Worm (Caenorhabditis elegans) whole organism, young adult: ENCODE results near the gene F41G3.21.

ENCODE experiments used
- B0336.3 ChIP-seq: fragments of 200-800 bp; sonication (Bioruptor generic); IDR thresholded peaks from 2 replicates; pipeline ENCODE4 v1.3.6; 2022; ENCODE audit warnings: missing genetic modification characterization, missing compliant biosample characterization
- F37B4.10 ChIP-seq: fragments of 200-800 bp; sonication (Bioruptor generic); IDR thresholded peaks from 2 replicates; pipeline ENCODE4 v1.3.6; 2022; ENCODE audit warnings: missing genetic modification characterization, missing compliant biosample characterization
- K11D2.4 ChIP-seq: fragments of 200-800 bp; sonication (Bioruptor generic); IDR thresholded peaks from 2 replicates; pipeline ENCODE4 v1.3.6; 2022; ENCODE audit warnings: missing genetic modification reagents, missing genetic modification characterization, missing compliant biosample characterization
- K12H6.12 ChIP-seq: fragments of 200-800 bp; sonication (Bioruptor generic); optimal IDR thresholded peaks from 2 replicates; lab custom pipeline; 2018; ENCODE audit warnings: mild to moderate bottlenecking, missing genetic modification characterization, missing compliant biosample characterization
- Y56A3A.18 ChIP-seq: fragments of 200-800 bp; sonication (Bioruptor generic); IDR thresholded peaks from 2 replicates; pipeline ENCODE4 v1.3.6; 2022; ENCODE audit warnings: missing genetic modification reagents, missing genetic modification characterization, missing compliant biosample characterization
- Y95B8A.8 ChIP-seq: fragments of 200-800 bp; sonication (Bioruptor generic); IDR thresholded peaks from 2 replicates; pipeline ENCODE4 v1.3.6; 2022; ENCODE audit warnings: missing genetic modification reagents, missing genetic modification characterization, missing compliant biosample characterization
- aptf-3 ChIP-seq: fragments of 200-800 bp; sonication (Bioruptor generic); IDR thresholded peaks from 2 replicates; pipeline ENCODE4 v1.3.6; 2022; ENCODE audit warnings: missing genetic modification characterization, missing compliant biosample characterization
- atf-7 ChIP-seq: sonication (generic microtip); optimal IDR thresholded peaks from 2 replicates; lab custom pipeline; 2017; ENCODE audit warnings: mild to moderate bottlenecking, missing genetic modification characterization, missing compliant biosample characterization
- attf-3 ChIP-seq: fragments of 200-800 bp; sonication (Bioruptor generic); conservative IDR thresholded peaks from 2 replicates; pipeline ENCODE4 v1.3.6; 2022; ENCODE audit warnings: missing genetic modification reagents, missing genetic modification characterization, missing compliant biosample characterization
- attf-5 ChIP-seq: fragments of 200-800 bp; sonication (Bioruptor generic); optimal IDR thresholded peaks from 2 replicates; lab custom pipeline; 2018; ENCODE audit warnings: mild to moderate bottlenecking, missing genetic modification characterization, missing compliant biosample characterization
- cebp-1 ChIP-seq, 2 experiments: fragments of 200-800 bp in 1 of 2; sonication (Bioruptor generic) in 1 of 2; sonication (generic microtip) in 1 of 2; IDR thresholded peaks in 1 of 2; optimal IDR thresholded peaks in 1 of 2; 2 replicates each; pipeline versions ENCODE4 v1.3.6 to Lab custom; 2017 to 2022; ENCODE audit warnings: missing compliant biosample characterization in 2 of 2, missing genetic modification characterization in 2 of 2, mild to moderate bottlenecking in 1 of 2, missing genetic modification reagents in 1 of 2, moderate library complexity in 1 of 2
- cebp-2 ChIP-seq: fragments of 200-800 bp; sonication (Bioruptor generic); IDR thresholded peaks from 2 replicates; pipeline ENCODE4 v1.3.6; 2022; ENCODE audit warnings: missing genetic modification characterization, missing compliant biosample characterization
- ceh-100 ChIP-seq: fragments of 200-800 bp; sonication (Bioruptor generic); IDR thresholded peaks from 2 replicates; pipeline ENCODE4 v1.3.6; 2022; ENCODE audit warnings: missing genetic modification reagents, missing genetic modification characterization, missing compliant biosample characterization
- ceh-27 ChIP-seq: fragments of 200-800 bp; sonication (Bioruptor generic); optimal IDR thresholded peaks from 2 replicates; lab custom pipeline; 2018; ENCODE audit warnings: mild to moderate bottlenecking, missing genetic modification characterization, moderate library complexity, missing compliant biosample characterization
- die-1 ChIP-seq: sonication (generic microtip); optimal IDR thresholded peaks from 2 replicates; lab custom pipeline; 2016; ENCODE audit warnings: missing genotype, mild to moderate bottlenecking, missing genetic modification characterization, missing compliant biosample characterization
- dpff-1 ChIP-seq: sonication (generic microtip); optimal IDR thresholded peaks from 2 replicates; lab custom pipeline; 2017; ENCODE audit warnings: mild to moderate bottlenecking, missing genetic modification characterization, missing compliant biosample characterization
- fkh-3 ChIP-seq: sonication (generic microtip); optimal IDR thresholded peaks from 2 replicates; lab custom pipeline; 2016; ENCODE audit warnings: mild to moderate bottlenecking, missing genetic modification characterization, missing compliant biosample characterization
- gei-17 ChIP-seq: fragments of 200-800 bp; sonication (Bioruptor generic); optimal IDR thresholded peaks from 2 replicates; lab custom pipeline; 2018; ENCODE audit warnings: mild to moderate bottlenecking, missing genetic modification characterization, missing compliant biosample characterization
- him-1 ChIP-seq: sonication (generic microtip); optimal IDR thresholded peaks from 2 replicates; lab custom pipeline; 2016; ENCODE audit warnings: missing genotype, missing genetic modification reagents, missing genetic modification characterization, missing compliant biosample characterization
- hlh-26 ChIP-seq: fragments of 200-800 bp; sonication (Bioruptor generic); conservative IDR thresholded peaks from 2 replicates; pipeline ENCODE4 v1.3.6; 2022; ENCODE audit warnings: missing genetic modification reagents, missing genetic modification characterization, missing compliant biosample characterization
- hmg-1.2 ChIP-seq: fragments of 200-800 bp; sonication (Bioruptor generic); IDR thresholded peaks from 2 replicates; pipeline ENCODE4 v1.3.6; 2022; ENCODE audit warnings: missing genetic modification reagents, missing genetic modification characterization, missing compliant biosample characterization
- hmg-20 ChIP-seq: fragments of 200-800 bp; sonication (Bioruptor generic); IDR thresholded peaks from 2 replicates; pipeline ENCODE4 v1.3.6; 2022; ENCODE audit warnings: missing genetic modification reagents, missing genetic modification characterization, missing compliant biosample characterization
- let-526 ChIP-seq: fragments of 200-800 bp; sonication (Bioruptor generic); IDR thresholded peaks from 2 replicates; pipeline ENCODE4 v1.3.6; 2022; ENCODE audit warnings: missing genetic modification reagents, missing genetic modification characterization, missing compliant biosample characterization
- lin-26 ChIP-seq: fragments of 200-800 bp; sonication (Bioruptor generic); IDR thresholded peaks from 2 replicates; pipeline ENCODE4 v1.3.6; 2022; ENCODE audit warnings: missing genetic modification reagents, missing genetic modification characterization, missing compliant biosample characterization
- lin-35 ChIP-seq, 3 experiments: fragments of 150-350 bp in 2 of 3; sonication (generic microtip) in 1 of 3; optimal IDR thresholded peaks; 2 replicates each; lab custom pipeline; 2014 to 2018; ENCODE audit warnings: missing biosample characterization in 3 of 3, missing genetic modification characterization in 3 of 3, missing genetic modification reagents in 3 of 3
- lin-40 ChIP-seq: sonication (generic microtip); optimal IDR thresholded peaks from 2 replicates; lab custom pipeline; 2016; ENCODE audit warnings: missing genetic modification characterization, mild to moderate bottlenecking, missing compliant biosample characterization, missing genotype, missing genetic modification reagents
- mxl-1 ChIP-seq: sonication (generic microtip); optimal IDR thresholded peaks from 2 replicates; lab custom pipeline; 2016; ENCODE audit warnings: missing genetic modification characterization, missing compliant biosample characterization
- nfyb-1 ChIP-seq: fragments of 200-800 bp; sonication (Bioruptor generic); IDR thresholded peaks from 2 replicates; pipeline ENCODE4 v1.3.6; 2022; ENCODE audit warnings: missing genetic modification reagents, missing genetic modification characterization, missing compliant biosample characterization
- nhr-80 ChIP-seq: sonication (generic microtip); optimal IDR thresholded peaks from 2 replicates; lab custom pipeline; 2016; ENCODE audit warnings: missing genetic modification characterization, missing compliant biosample characterization
- pbrm-1 ChIP-seq: fragments of 200-800 bp; sonication (Bioruptor generic); IDR thresholded peaks from 2 replicates; pipeline ENCODE4 v1.3.6; 2022; ENCODE audit warnings: missing genetic modification reagents, missing genetic modification characterization, missing compliant biosample characterization
- sdz-38 ChIP-seq: sonication (generic microtip); optimal IDR thresholded peaks from 2 replicates; lab custom pipeline; 2016; ENCODE audit warnings: missing genotype, missing genetic modification characterization, missing compliant biosample characterization
- snpc-1.1 ChIP-seq: sonication (generic microtip); optimal IDR thresholded peaks from 2 replicates; lab custom pipeline; 2017; ENCODE audit warnings: missing genetic modification characterization, mild to moderate bottlenecking, missing compliant biosample characterization, antibody characterized with exemption, moderate library complexity, missing genotype, missing genetic modification reagents; ENCODE audit not compliant: insufficient read depth
- snpc-4 ChIP-seq, 5 experiments: fragments of 150-350 bp in 1 of 5; sonication (generic microtip) in 4 of 5; optimal IDR thresholded peaks; 2 replicates each; lab custom pipeline; 2014 to 2018; ENCODE audit warnings: missing genetic modification characterization in 5 of 5, missing biosample characterization in 3 of 5, antibody characterized with exemption in 2 of 5, mild to moderate bottlenecking in 2 of 5, missing compliant biosample characterization in 2 of 5, missing genotype in 2 of 5, moderate library complexity in 2 of 5, missing genetic modification reagents in 1 of 5
- somi-1 ChIP-seq: fragments of 200-800 bp; sonication (Bioruptor generic); optimal IDR thresholded peaks from 2 replicates; lab custom pipeline; 2018; ENCODE audit warnings: mild to moderate bottlenecking, missing genetic modification characterization, missing compliant biosample characterization
- tbp1 ChIP-seq: fragments of 200-800 bp; sonication (Bioruptor generic); optimal IDR thresholded peaks from 2 replicates; lab custom pipeline; 2018; ENCODE audit warnings: mild to moderate bottlenecking, missing genetic modification characterization, missing compliant biosample characterization
- tlf-1 ChIP-seq: fragments of 200-800 bp; sonication (Bioruptor generic); optimal IDR thresholded peaks from 2 replicates; lab custom pipeline; 2018; ENCODE audit warnings: mild to moderate bottlenecking, missing genetic modification characterization, missing compliant biosample characterization
- unc-62 ChIP-seq: fragments of 150-350 bp; optimal IDR thresholded peaks from 2 replicates; lab custom pipeline; 2014; ENCODE audit warnings: missing biosample characterization, missing genetic modification reagents, missing genetic modification characterization
- zfh-2 ChIP-seq: fragments of 200-800 bp; sonication (Bioruptor generic); conservative IDR thresholded peaks from 2 replicates; pipeline ENCODE4 v1.3.6; 2022; ENCODE audit warnings: missing genetic modification reagents, missing genetic modification characterization, missing compliant biosample characterization
- ztf-18 ChIP-seq: sonication (generic microtip); optimal IDR thresholded peaks from 2 replicates; lab custom pipeline; 2016; ENCODE audit warnings: missing genotype, mild to moderate bottlenecking, missing genetic modification characterization, missing compliant biosample characterization

Gene F41G3.21

DNA sequence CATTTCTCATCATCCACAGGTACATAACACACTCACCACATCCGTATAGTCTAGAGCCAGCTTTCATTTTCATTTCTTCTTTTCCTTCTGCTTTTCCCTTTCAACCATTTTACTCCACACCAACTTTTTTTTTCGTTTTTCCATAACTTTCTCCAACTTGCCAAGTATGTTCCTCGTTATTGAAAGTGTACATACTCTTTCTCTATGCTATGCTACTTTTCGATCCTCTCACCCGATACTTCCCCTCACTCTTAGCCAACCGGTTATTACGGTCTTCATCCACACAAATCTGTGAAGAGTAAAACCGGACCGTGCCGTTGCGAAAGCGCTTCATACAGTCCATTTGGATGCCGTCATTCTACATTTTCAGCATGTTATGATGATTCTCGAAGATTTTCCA is 39.1 kb upstream of the F41G3.21 start, which contains the start of gene T13C2.2:
Gene T13C2.2, plus strand, starts transcription at position 301 of the 400 bp plus-strand sequence.
- TF ChIP-seq let-526 (GFP tag; lab: Robert Waterston, UW) (no peak), Y56A3A.18 (GFP tag; lab: Robert Waterston, UW) (no peak), die-1 (tag; lab: Kevin White, UChicago) (no peak)

DNA sequence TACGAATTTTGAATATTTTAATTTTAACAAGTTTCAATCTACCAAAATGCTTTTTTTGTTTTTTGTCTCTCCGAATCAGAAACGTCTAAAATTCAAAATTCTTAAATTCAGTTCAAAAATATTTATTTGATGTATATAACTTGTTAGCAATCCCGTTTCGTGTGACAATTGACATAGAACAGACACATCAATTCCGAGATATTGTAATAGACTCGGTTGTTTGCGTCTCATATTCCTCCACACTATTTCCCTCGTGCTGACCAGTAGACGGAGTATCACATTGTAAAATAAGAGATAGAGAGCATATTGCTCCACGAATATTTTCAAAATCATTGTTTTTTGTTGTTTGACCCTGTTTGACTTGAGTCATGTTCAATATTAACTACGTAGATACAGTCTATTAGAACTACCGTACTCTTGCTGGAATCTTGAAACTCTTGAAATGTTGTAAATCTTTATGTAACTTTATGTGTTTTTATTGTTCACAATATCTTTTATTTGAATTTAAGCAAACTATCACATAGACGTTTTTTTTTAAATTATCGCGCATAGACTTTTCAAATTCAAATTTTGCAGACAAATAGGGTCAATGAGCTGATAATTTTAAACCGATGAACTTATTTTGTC is 36.0 kb upstream of the F41G3.21 start, which contains the start of gene T13C2.3:
Gene T13C2.3, plus strand, starts transcription at position 577 of the 627 bp plus-strand sequence.
- TF ChIP-seq hmg-1.2 (peak; percentile 34), atf-7 (tag; lab: Kevin White, UChicago) (no peak)

DNA sequence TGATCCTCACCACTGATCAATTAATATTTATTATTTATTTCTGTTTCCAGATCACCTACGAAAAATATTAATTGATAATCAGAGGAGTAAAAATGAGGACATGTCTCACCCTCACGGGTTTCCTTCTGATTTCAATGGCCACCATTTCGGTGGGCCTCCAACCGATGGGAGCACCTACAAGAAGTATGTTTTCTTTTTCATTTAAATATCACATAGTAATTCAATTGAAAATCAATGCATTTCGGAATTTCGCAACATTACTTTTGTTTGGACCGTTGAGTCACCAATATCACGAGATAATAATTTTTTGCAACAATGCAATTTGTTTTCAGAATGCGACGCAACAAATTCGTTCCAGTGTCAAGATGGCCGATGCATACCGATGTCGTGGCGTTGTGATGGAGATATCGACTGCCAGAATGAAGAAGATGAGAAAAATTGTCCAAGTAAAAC is 30.7 kb upstream of the F41G3.21 start, which contains the start of gene gldi-2:
Gene gldi-2, plus strand, starts transcription at position 51 of the 453 bp plus-strand sequence.
- TF ChIP-seq hmg-20 (GFP tag; lab: Robert Waterston, UW) (no peak), ceh-100 (GFP tag; lab: Robert Waterston, UW) (no peak), cebp-1 (GFP tag; IDR thresholded peaks at IDR 0.05; lab: Robert Waterston, UW) (peak; percentile 56; the same call in 1 of the 2 replicates), cebp-1 (tag; optimal IDR thresholded peaks at IDR 0.05; lab: Kevin White, UChicago) (peak; percentile 86)

DNA sequence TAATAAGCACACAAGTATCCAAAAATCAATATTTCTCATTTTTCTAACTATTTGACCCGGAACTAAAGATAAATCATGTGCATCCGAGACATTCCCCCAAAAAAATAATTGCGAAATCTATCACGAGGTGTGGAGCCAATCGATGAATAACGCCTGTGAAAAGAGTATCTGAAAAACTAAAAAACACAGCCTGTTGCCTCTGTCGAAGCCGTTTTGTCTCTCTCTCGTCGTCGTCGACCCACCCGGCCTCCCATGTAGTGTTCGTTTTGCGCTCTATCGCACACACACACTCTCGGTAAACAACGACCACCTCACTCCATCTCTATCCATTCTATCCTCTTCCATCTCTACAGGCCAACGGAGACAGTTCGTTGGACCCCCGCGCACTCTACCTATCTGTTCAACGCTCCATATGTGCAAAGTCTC is 30.0 kb upstream of the F41G3.21 start:
- TF ChIP-seq attf-3 (GFP tag; lab: Robert Waterston, UW): peak; percentile 34; the same call in 1 of the 2 replicates
- peak in 1 of 3 experiments; percentile 41 for TF ChIP-seq lin-35 (GFP tag; optimal IDR thresholded peaks at IDR 0.05; lab: Kevin White, UChicago)
- peak; percentile 98 for TF ChIP-seq cebp-1 (GFP tag; IDR thresholded peaks at IDR 0.05; lab: Robert Waterston, UW)
- TF ChIP-seq cebp-1 (tag; optimal IDR thresholded peaks at IDR 0.05; lab: Kevin White, UChicago): peak; percentile 99
- TF ChIP-seq ceh-27 (GFP tag; lab: Kevin White, UChicago): peak; percentile 76
- TF ChIP-seq F37B4.10: no peak
- no peak for TF ChIP-seq snpc-4 (GFP tag; optimal IDR thresholded peaks at IDR 0.05; lab: Kevin White, UChicago)
- peak in 2 of 4 experiments; percentile 12 to 22 for TF ChIP-seq snpc-4 (tag; optimal IDR thresholded peaks at IDR 0.05; lab: Kevin White, UChicago)
- TF ChIP-seq attf-5 (GFP tag; lab: Kevin White, UChicago): peak; percentile 92
- TF ChIP-seq tlf-1: peak; percentile 42
- peak; percentile 45 for TF ChIP-seq hmg-1.2
- TF ChIP-seq cebp-2 (GFP tag; lab: Robert Waterston, UW): 0 out of 2 replicates have a peak, but pooled peaks have one; percentile 15
- peak; percentile 23 for TF ChIP-seq lin-40 (tag; lab: Kevin White, UChicago)
- no peak for TF ChIP-seq hlh-26 (GFP tag; lab: Robert Waterston, UW)
- TF ChIP-seq ztf-18 (tag; lab: Kevin White, UChicago): peak; percentile 39
- TF ChIP-seq K11D2.4 (GFP tag; lab: Robert Waterston, UW): no peak; the same call in 1 of the 2 replicates
- TF ChIP-seq tbp1 (GFP tag; lab: Kevin White, UChicago): peak; percentile 26
- peak; percentile 41 for TF ChIP-seq B0336.3
- TF ChIP-seq dpff-1 (tag; lab: Kevin White, UChicago): no peak
- TF ChIP-seq mxl-1: no peak
- TF ChIP-seq nhr-80: peak; percentile 58
- TF ChIP-seq hmg-20 (GFP tag; lab: Robert Waterston, UW): no peak
- TF ChIP-seq unc-62: no peak
- TF ChIP-seq somi-1 (GFP tag; lab: Kevin White, UChicago): peak; percentile 52
- TF ChIP-seq nfyb-1 (GFP tag; lab: Robert Waterston, UW): peak; percentile 82
- peak; percentile 91 for TF ChIP-seq K12H6.12 (tag; lab: Kevin White, UChicago)
- no peak for TF ChIP-seq sdz-38 (tag; lab: Kevin White, UChicago)
- no peak for TF ChIP-seq snpc-1.1 (tag; lab: Kevin White, UChicago)
- TF ChIP-seq pbrm-1: 0 out of 2 replicates have a peak, but pooled peaks have one; percentile 33
- TF ChIP-seq lin-26 (GFP tag; lab: Robert Waterston, UW): 0 out of 2 replicates have a peak, but pooled peaks have one; percentile 44
- TF ChIP-seq zfh-2 (GFP tag; lab: Robert Waterston, UW): peak; percentile 82
- TF ChIP-seq fkh-3 (tag; lab: Kevin White, UChicago): no peak
- no peak for TF ChIP-seq Y95B8A.8
- no peak for TF ChIP-seq aptf-3
- TF ChIP-seq gei-17: peak; percentile 14
- TF ChIP-seq him-1 (tag; lab: Kevin White, UChicago): no peak
